Fruit fly (Drosophila melanogaster) whole organism, prepupa: ENCODE measurements around the gene CG6282.

Source experiments
- Blimp-1 ChIP-seq: fragments of 200-800 bp; sonication (Bioruptor generic); optimal IDR thresholded peaks from 3 replicates; lab custom pipeline; 2017; ENCODE audit warnings: missing biosample characterization, missing genetic modification characterization, mild to moderate bottlenecking, moderate library complexity, missing genetic modification reagents
- CG10631 ChIP-seq: fragments of 200-800 bp; sonication (Bioruptor generic); optimal IDR thresholded peaks from 2 replicates; lab custom pipeline; 2016; ENCODE audit warnings: missing biosample characterization, missing genetic modification characterization
- CG10669 ChIP-seq: fragments of 200-800 bp; sonication (Bioruptor generic); optimal IDR thresholded peaks from 3 replicates; lab custom pipeline; 2018; ENCODE audit warnings: missing biosample characterization, mild to moderate bottlenecking, missing genetic modification characterization, moderate library complexity
- CG11294 ChIP-seq: fragments of 200-800 bp; sonication (Bioruptor generic); IDR thresholded peaks from 2 replicates; pipeline ENCODE4 v1.3.6; 2022; ENCODE audit warnings: missing biosample characterization, missing genetic modification characterization
- CG15336 ChIP-seq: fragments of 200-800 bp; sonication (Bioruptor generic); IDR thresholded peaks from 2 replicates; pipeline ENCODE4 v1.3.6; 2022; ENCODE audit warnings: missing biosample characterization, missing genetic modification characterization
- CG1621 ChIP-seq: fragments of 200-800 bp; sonication (Bioruptor generic); optimal IDR thresholded peaks from 3 replicates; lab custom pipeline; 2018; ENCODE audit warnings: missing biosample characterization, mild to moderate bottlenecking, missing genetic modification characterization
- CG16779 ChIP-seq: fragments of 200-800 bp; sonication (Bioruptor generic); optimal IDR thresholded peaks from 3 replicates; lab custom pipeline; 2017; ENCODE audit warnings: missing biosample characterization, mild to moderate bottlenecking, missing genetic modification characterization
- CG3032 ChIP-seq: fragments of 200-800 bp; optimal IDR thresholded peaks from 2 replicates; lab custom pipeline; 2019; ENCODE audit warnings: missing biosample characterization, mild to moderate bottlenecking, missing genetic modification characterization, moderate library complexity
- CG31627 ChIP-seq: fragments of 200-800 bp; sonication (Bioruptor generic); optimal IDR thresholded peaks from 3 replicates; lab custom pipeline; 2016; ENCODE audit warnings: missing biosample characterization, missing genetic modification characterization
- CG32006 ChIP-seq: fragments of 200-800 bp; sonication (Bioruptor generic); optimal IDR thresholded peaks from 3 replicates; lab custom pipeline; 2017; ENCODE audit warnings: missing biosample characterization, mild to moderate bottlenecking, missing genetic modification characterization
- CG3919 ChIP-seq: fragments of 200-800 bp; sonication (Bioruptor generic); optimal IDR thresholded peaks from 3 replicates; lab custom pipeline; 2016; ENCODE audit warnings: missing biosample characterization, missing genetic modification characterization
- CG4318 ChIP-seq: fragments of 200-800 bp; sonication (Bioruptor generic); optimal IDR thresholded peaks from 3 replicates; lab custom pipeline; 2017; ENCODE audit warnings: missing biosample characterization, mild to moderate bottlenecking, missing genetic modification characterization
- CG6163 ChIP-seq: fragments of 200-800 bp; sonication (Bioruptor generic); IDR thresholded peaks from 3 replicates; pipeline ENCODE4 v1.3.6; 2022; ENCODE audit warnings: missing biosample characterization, missing genetic modification characterization
- CG6276 ChIP-seq: fragments of 200-800 bp; sonication (Bioruptor generic); optimal IDR thresholded peaks from 2 replicates; lab custom pipeline; 2017; ENCODE audit warnings: missing biosample characterization, mild to moderate bottlenecking, missing genetic modification characterization
- CG6792 ChIP-seq: fragments of 200-800 bp; sonication (Bioruptor generic); optimal IDR thresholded peaks from 3 replicates; lab custom pipeline; 2016; ENCODE audit warnings: missing biosample characterization, missing genetic modification characterization
- CG6808 ChIP-seq: fragments of 200-800 bp; sonication (Bioruptor generic); optimal IDR thresholded peaks from 3 replicates; lab custom pipeline; 2017; ENCODE audit warnings: missing biosample characterization, missing genetic modification characterization, mild to moderate bottlenecking, moderate library complexity, missing genetic modification reagents
- CG6854 ChIP-seq: fragments of 200-800 bp; sonication (Bioruptor generic); optimal IDR thresholded peaks from 2 replicates; lab custom pipeline; 2017; ENCODE audit warnings: missing biosample characterization, mild to moderate bottlenecking, missing genetic modification characterization
- CG7368 ChIP-seq: fragments of 200-800 bp; sonication (Bioruptor generic); optimal IDR thresholded peaks from 3 replicates; lab custom pipeline; 2016; ENCODE audit warnings: missing biosample characterization, missing genetic modification characterization
- CG8119 ChIP-seq: fragments of 200-800 bp; sonication (Bioruptor generic); IDR thresholded peaks from 3 replicates; pipeline ENCODE4 v1.3.6; 2022; ENCODE audit warnings: missing biosample characterization, missing genetic modification characterization
- CG9139 ChIP-seq: fragments of 200-800 bp; sonication (Bioruptor generic); optimal IDR thresholded peaks from 3 replicates; lab custom pipeline; 2017; ENCODE audit warnings: missing biosample characterization, mild to moderate bottlenecking, missing genetic modification characterization
- Eip75B ChIP-seq: fragments of 200-800 bp; sonication (Bioruptor generic); optimal IDR thresholded peaks from 3 replicates; lab custom pipeline; 2016; ENCODE audit warnings: missing biosample characterization, missing genetic modification characterization
- Eip78C ChIP-seq: fragments of 200-800 bp; sonication (Bioruptor generic); peaks from one replicate; lab custom pipeline; 2016; ENCODE audit warnings: missing biosample characterization, missing genetic modification characterization
- Eip93F ChIP-seq: fragments of 200-800 bp; sonication (Bioruptor generic); optimal IDR thresholded peaks from 2 replicates; lab custom pipeline; 2016; ENCODE audit warnings: missing biosample characterization, mild to moderate bottlenecking, missing genetic modification characterization
- Ets21C ChIP-seq: fragments of 200-800 bp; sonication (Bioruptor generic); optimal IDR thresholded peaks from 3 replicates; lab custom pipeline; 2016; ENCODE audit warnings: missing biosample characterization, missing genetic modification characterization
- Ets96B ChIP-seq: fragments of 200-800 bp; optimal IDR thresholded peaks from 2 replicates; lab custom pipeline; 2019; ENCODE audit warnings: missing biosample characterization, mild to moderate bottlenecking, missing genetic modification characterization, moderate library complexity
- Hr39 ChIP-seq: fragments of 200-800 bp; sonication (Bioruptor generic); optimal IDR thresholded peaks from 2 replicates; lab custom pipeline; 2016; ENCODE audit warnings: missing biosample characterization, missing genetic modification characterization
- Lpt ChIP-seq: fragments of 200-800 bp; sonication (Bioruptor generic); optimal IDR thresholded peaks from 3 replicates; lab custom pipeline; 2016; ENCODE audit warnings: missing biosample characterization, missing genetic modification characterization
- Met ChIP-seq: fragments of 200-800 bp; sonication (Bioruptor generic); optimal IDR thresholded peaks from 3 replicates; lab custom pipeline; 2016; ENCODE audit warnings: missing biosample characterization, missing genetic modification characterization
- OdsH ChIP-seq: fragments of 200-800 bp; sonication (Bioruptor generic); optimal IDR thresholded peaks from 3 replicates; lab custom pipeline; 2016; ENCODE audit warnings: missing biosample characterization, missing genetic modification characterization
- Smox ChIP-seq: fragments of 200-800 bp; sonication (Bioruptor generic); optimal IDR thresholded peaks from 3 replicates; lab custom pipeline; 2016; ENCODE audit warnings: missing biosample characterization, missing genetic modification characterization
- Sox14 ChIP-seq: fragments of 200-800 bp; sonication (Bioruptor generic); optimal IDR thresholded peaks from 3 replicates; lab custom pipeline; 2016; ENCODE audit warnings: missing biosample characterization, missing genetic modification characterization
- Sox15 ChIP-seq: fragments of 200-800 bp; sonication (Bioruptor generic); optimal IDR thresholded peaks from 3 replicates; lab custom pipeline; 2016; ENCODE audit warnings: missing biosample characterization, missing genetic modification characterization
- achi ChIP-seq: fragments of 200-800 bp; sonication (Bioruptor generic); optimal IDR thresholded peaks from 3 replicates; lab custom pipeline; 2016; ENCODE audit warnings: missing biosample characterization, missing genetic modification characterization
- acj6 ChIP-seq: fragments of 200-800 bp; sonication (Bioruptor generic); optimal IDR thresholded peaks from 3 replicates; lab custom pipeline; 2016; ENCODE audit warnings: missing biosample characterization, missing genetic modification characterization
- cyc ChIP-seq: fragments of 200-800 bp; sonication (Bioruptor generic); optimal IDR thresholded peaks from 3 replicates; lab custom pipeline; 2016; ENCODE audit warnings: missing biosample characterization, missing genetic modification characterization
- dac ChIP-seq: fragments of 200-800 bp; sonication (Bioruptor generic); optimal IDR thresholded peaks from 2 replicates; lab custom pipeline; 2017; ENCODE audit warnings: missing biosample characterization, mild to moderate bottlenecking, missing genetic modification characterization
- eg ChIP-seq: fragments of 200-800 bp; sonication (Bioruptor generic); IDR thresholded peaks from 3 replicates; pipeline ENCODE4 v1.3.6; 2022; ENCODE audit warnings: missing biosample characterization, missing genetic modification characterization
- esn ChIP-seq: fragments of 200-800 bp; sonication (Bioruptor generic); optimal IDR thresholded peaks from 2 replicates; lab custom pipeline; 2016; ENCODE audit warnings: missing biosample characterization, mild to moderate bottlenecking, missing genetic modification characterization, moderate library complexity
- fd59A ChIP-seq: fragments of 200-800 bp; sonication (Bioruptor generic); optimal IDR thresholded peaks from 2 replicates; lab custom pipeline; 2017; ENCODE audit warnings: missing biosample characterization, mild to moderate bottlenecking, missing genetic modification characterization, missing genetic modification reagents
- fd85E ChIP-seq: fragments of 200-800 bp; sonication (Bioruptor generic); optimal IDR thresholded peaks from 3 replicates; lab custom pipeline; 2016; ENCODE audit warnings: missing biosample characterization, missing genetic modification characterization
- fkh ChIP-seq: fragments of 200-800 bp; sonication (Bioruptor generic); optimal IDR thresholded peaks from 3 replicates; lab custom pipeline; 2017; ENCODE audit warnings: missing biosample characterization, mild to moderate bottlenecking, missing genetic modification characterization, moderate library complexity
- lz ChIP-seq: fragments of 200-800 bp; sonication (Bioruptor generic); optimal IDR thresholded peaks from 3 replicates; lab custom pipeline; 2016; ENCODE audit warnings: missing biosample characterization, missing genetic modification characterization
- pdm3 ChIP-seq: fragments of 200-800 bp; sonication (Bioruptor generic); optimal IDR thresholded peaks from 3 replicates; lab custom pipeline; 2016; ENCODE audit warnings: missing biosample characterization, missing genetic modification characterization
- ss ChIP-seq, 2 experiments: fragments of 200-800 bp; sonication (Bioruptor generic); optimal IDR thresholded peaks; 2 replicates in 1 of 2; 3 replicates in 1 of 2; lab custom pipeline; 2017 to 2018; ENCODE audit warnings: mild to moderate bottlenecking in 2 of 2, missing biosample characterization in 2 of 2, missing genetic modification characterization in 2 of 2, moderate library complexity in 1 of 2
- topi ChIP-seq: fragments of 200-800 bp; sonication (Bioruptor generic); optimal IDR thresholded peaks from 3 replicates; lab custom pipeline; 2016; ENCODE audit warnings: missing biosample characterization, missing genetic modification characterization

Gene CG6282

dm6 chr3L:8582105-8582707, 22.3 kb upstream of the CG6282 start:
- TF ChIP-seq achi (GFP tag; lab: Kevin White, UChicago) (no peak), CG16779 (tag; lab: Kevin White, UChicago) (no peak), CG6276 (GFP tag; lab: Kevin White, UChicago) (no peak), Eip78C (GFP tag; lab: Kevin White, UChicago) (no peak), Hr39 (GFP tag; lab: Kevin White, UChicago) (no peak)

dm6 chr3L:8584086-8584485, 20.4 kb upstream of the CG6282 start:
- TF ChIP-seq fkh (GFP tag; lab: Kevin White, UChicago) (peak; percentile 75), Ets21C (GFP tag; lab: Kevin White, UChicago) (no peak), acj6 (GFP tag; lab: Kevin White, UChicago) (no peak)

- peak; percentile 91 for TF ChIP-seq fd85E (GFP tag; lab: Kevin White, UChicago)
- peak; percentile 78 for TF ChIP-seq CG16779 (tag; lab: Kevin White, UChicago)
- peak; percentile 62 for TF ChIP-seq CG32006 (GFP tag; lab: Kevin White, UChicago)
- peak; percentile 83 for TF ChIP-seq CG10669 (GFP tag; lab: Kevin White, UChicago)
- TF ChIP-seq CG6808 (GFP tag; lab: Kevin White, UChicago): peak; percentile 76
- TF ChIP-seq esn: peak; percentile 95
- TF ChIP-seq CG6854 (GFP tag; lab: Kevin White, UChicago): peak; percentile 94
- TF ChIP-seq CG1621 (tag; lab: Kevin White, UChicago): peak; percentile 85
- peak; percentile 90 for TF ChIP-seq Met (GFP tag; lab: Kevin White, UChicago)
- TF ChIP-seq CG3919 (GFP tag; lab: Kevin White, UChicago): peak; percentile 93
- peak; percentile 70 for TF ChIP-seq fd59A (GFP tag; lab: Kevin White, UChicago)
- peak; percentile 77 for TF ChIP-seq CG10631 (GFP tag; lab: Kevin White, UChicago)
- TF ChIP-seq CG11294 (GFP tag; lab: Robert Waterston, UW): peak; percentile 46; the same call in 1 of the 2 replicates
- peak; percentile 93 for TF ChIP-seq lz
- peak; percentile 91 for TF ChIP-seq CG31627 (GFP tag; lab: Kevin White, UChicago)
- peak; percentile 64 for TF ChIP-seq Sox15 (GFP tag; lab: Kevin White, UChicago)
- TF ChIP-seq CG6792 (GFP tag; lab: Kevin White, UChicago): peak; percentile 79
- TF ChIP-seq CG3032: peak; percentile 83
- TF ChIP-seq dac (GFP tag; lab: Kevin White, UChicago): peak; percentile 78
- TF ChIP-seq topi: peak; percentile 91
- peak; percentile 80 to 91 for TF ChIP-seq ss (GFP tag; optimal IDR thresholded peaks at IDR 0.05; lab: Kevin White, UChicago)
- peak; percentile 89 for TF ChIP-seq Eip75B (GFP tag; lab: Kevin White, UChicago)
- peak; percentile 61 for TF ChIP-seq Ets96B (tag; lab: Kevin White, UChicago)
- peak; percentile 82 for TF ChIP-seq Blimp-1
- peak; percentile 51; the same call in 1 of the 2 replicates for TF ChIP-seq CG15336 (GFP tag; lab: Robert Waterston, UW)
- TF ChIP-seq Sox14 (GFP tag; lab: Kevin White, UChicago): peak; percentile 84
- TF ChIP-seq fkh (GFP tag; lab: Kevin White, UChicago): peak; percentile 93
- TF ChIP-seq cyc: peak; percentile 88
- peak; percentile 88 for TF ChIP-seq CG9139 (GFP tag; lab: Kevin White, UChicago)
- peak; percentile 72 for TF ChIP-seq Ets21C (GFP tag; lab: Kevin White, UChicago)
- TF ChIP-seq CG8119 (GFP tag; lab: Robert Waterston, UW): peak; percentile 28; the same call in 2 of the 3 replicates
- no peak for TF ChIP-seq Eip93F (GFP tag; lab: Kevin White, UChicago)
- TF ChIP-seq Hr39 (GFP tag; lab: Kevin White, UChicago): peak; percentile 88
- peak; percentile 88 for TF ChIP-seq eg (GFP tag; lab: Robert Waterston, UW)
- TF ChIP-seq CG6163 (GFP tag; lab: Robert Waterston, UW): peak; percentile 91
- peak; percentile 84 for TF ChIP-seq pdm3 (GFP tag; lab: Kevin White, UChicago)
- peak; percentile 94 for TF ChIP-seq Eip78C (GFP tag; lab: Kevin White, UChicago)
- no peak for TF ChIP-seq CG4318 (GFP tag; lab: Kevin White, UChicago)
- peak; percentile 82 for TF ChIP-seq Smox (GFP tag; lab: Kevin White, UChicago)
- TF ChIP-seq Lpt (GFP tag; lab: Kevin White, UChicago): peak; percentile 26
- no peak for TF ChIP-seq OdsH
- TF ChIP-seq CG7368: peak; percentile 80
Measured at dm6 chr3L:8600752-8601433, 3.6 kb upstream of the CG6282 start, which contains the start of the genes Nelf-E and RpL14. TSS of gene Nelf-E (minus strand) at chr3L:8600879. TSS of gene RpL14 (plus strand) at chr3L:8601006.
